Worm (Caenorhabditis elegans): Measurements from ENCODE around the gene K06A4.7.

The K06A4.7 gene

DNA sequence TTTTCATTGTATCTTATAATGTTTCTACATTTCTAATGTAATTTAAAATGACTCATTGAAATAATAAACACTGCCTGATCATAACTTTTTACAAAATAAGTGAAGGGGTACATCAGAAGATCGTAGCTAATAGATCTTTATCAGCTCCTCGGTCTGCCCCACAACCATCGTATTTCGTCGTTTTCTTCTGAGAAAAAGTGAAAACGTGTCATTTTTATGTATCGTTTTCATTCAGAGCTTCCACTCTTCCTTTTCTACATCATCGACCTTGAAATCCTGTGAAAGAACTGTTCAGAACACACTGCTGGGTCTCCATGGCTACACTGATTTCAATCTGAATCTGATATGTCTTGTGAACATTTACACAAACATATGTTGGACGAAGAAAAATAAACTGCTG, 8.0 kb upstream of the K06A4.7 start:
- TF ChIP-seq T07F8.4 (tag; optimal IDR thresholded peaks at IDR 0.05) (no peak), F22D6.2 (tag; optimal IDR thresholded peaks at IDR 0.05) (no peak), atf-7 (tag; optimal IDR thresholded peaks at IDR 0.05) (no peak), ceh-100 (GFP tag; IDR thresholded peaks at IDR 0.05) (no peak), ztf-3 (GFP tag; optimal IDR thresholded peaks at IDR 0.05) (no peak), nhr-80 (tag; optimal IDR thresholded peaks at IDR 0.05) (no peak), F39B2.1 (GFP tag; IDR thresholded peaks at IDR 0.05) (no peak), lin-26 (GFP tag; IDR thresholded peaks at IDR 0.05) (no peak), sdz-38 (tag; optimal IDR thresholded peaks at IDR 0.05) (no peak), hrde-1 (tag; optimal IDR thresholded peaks at IDR 0.05; ENCODE audit: borderline replicate concordance) (no peak), F37B4.10 (GFP tag; IDR thresholded peaks at IDR 0.05) (no peak), snpc-1.1 (tag; optimal IDR thresholded peaks at IDR 0.05; ENCODE audit: insufficient read depth) (no peak), D2030.7 (GFP tag; IDR thresholded peaks at IDR 0.05) (no peak), unc-62 (GFP tag; optimal IDR thresholded peaks at IDR 0.05) (no peak), athp-1 (tag; optimal IDR thresholded peaks at IDR 0.05) (no peak), aptf-3 (GFP tag; IDR thresholded peaks at IDR 0.05) (no peak), C06A6.2 (GFP tag; conservative IDR thresholded peaks at IDR 0.05) (no peak), K12H6.12 (tag; optimal IDR thresholded peaks at IDR 0.05) (no peak), ekl-4 (GFP tag; IDR thresholded peaks at IDR 0.05) (no peak), dpl-1 (GFP tag; optimal IDR thresholded peaks at IDR 0.05) (no peak)

DNA sequence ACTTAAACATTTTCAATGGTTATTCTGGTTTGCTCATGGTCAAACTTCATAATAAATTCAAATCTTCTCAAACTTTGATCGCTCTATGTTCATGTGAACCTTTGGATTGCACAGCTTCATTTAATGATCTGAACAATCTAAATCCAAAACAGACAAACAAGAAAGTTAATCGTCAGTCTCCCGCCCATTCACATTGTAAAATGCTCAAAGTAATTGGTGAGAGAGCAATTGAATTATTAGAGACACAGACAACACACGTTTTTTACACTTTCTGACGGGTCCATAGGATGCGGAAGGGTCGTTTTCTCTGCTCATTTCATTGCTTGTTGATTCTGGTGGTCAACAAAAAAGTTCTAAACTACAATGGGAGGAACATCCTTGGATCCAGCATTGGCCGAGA, 5.5 kb upstream of the K06A4.7 start, which contains the start of gene gsnl-1:
TSS of gene gsnl-1 (plus strand) at position 301 of the 400 bp plus-strand sequence.
- no peak for TF ChIP-seq ztf-25 (GFP tag; IDR thresholded peaks at IDR 0.05)
- no peak for TF ChIP-seq xnd-1 (tag; optimal IDR thresholded peaks at IDR 0.05)
- TF ChIP-seq ccch-3 (GFP tag; optimal IDR thresholded peaks at IDR 0.05) = no peak
- TF ChIP-seq akir-1 (GFP tag; optimal IDR thresholded peaks at IDR 0.05) = no peak
- no peak for TF ChIP-seq Y53G8AR.9 (GFP tag; conservative IDR thresholded peaks at IDR 0.05)
- TF ChIP-seq Y95B8A.8 (GFP tag; IDR thresholded peaks at IDR 0.05) = no peak

DNA sequence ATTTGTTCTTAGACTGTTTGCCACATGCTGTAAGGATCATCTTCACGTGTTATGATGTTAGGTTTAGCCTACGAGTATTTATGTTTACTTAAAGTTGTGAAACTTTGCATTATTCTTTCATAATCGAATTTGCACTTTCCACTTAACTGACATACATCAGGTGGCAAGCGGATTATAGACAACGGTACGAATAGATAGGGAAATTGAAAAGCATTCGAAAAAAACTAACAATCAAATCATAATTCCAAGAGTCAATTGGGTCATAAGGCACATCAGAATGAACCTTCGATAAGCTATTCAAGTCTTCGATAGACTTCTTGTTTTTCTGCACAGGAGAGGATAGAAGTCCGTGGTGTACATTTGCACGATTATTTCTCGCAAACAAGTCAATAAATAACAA, 1.2 kb upstream of the K06A4.7 start:
- TF ChIP-seq nhr-80 (tag; optimal IDR thresholded peaks at IDR 0.05) (peak; percentile 49), F33H1.4 (GFP tag; IDR thresholded peaks at IDR 0.05) (no peak)

DNA sequence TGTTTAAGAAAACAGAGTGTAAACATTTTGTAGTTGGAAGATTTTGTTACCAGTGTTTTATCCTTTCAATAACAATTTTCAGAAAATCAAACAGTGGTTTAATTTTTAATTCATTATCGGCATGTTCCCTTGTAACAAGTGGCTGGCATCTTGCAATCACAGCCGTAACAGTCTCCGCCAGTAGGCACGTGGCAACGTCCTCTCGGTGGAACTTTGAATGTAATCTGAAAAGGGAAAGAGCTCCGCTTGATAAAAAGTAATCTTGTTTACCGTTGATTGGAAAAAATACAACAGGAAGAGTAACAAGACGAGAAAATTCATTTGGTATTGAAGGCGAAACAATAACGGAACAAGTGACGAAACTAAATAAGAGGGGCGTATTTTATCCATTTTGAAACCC, 1.9 kb downstream of the K06A4.7 start, which contains the start of gene K06A4.10:
TSS of gene K06A4.10 (minus strand) at position 390 of the 400 bp plus-strand sequence.
- TF ChIP-seq ztf-22 (GFP tag; optimal IDR thresholded peaks at IDR 0.05) (peak; percentile 9), Y53G8AR.9 (GFP tag; conservative IDR thresholded peaks at IDR 0.05) (0 out of 2 replicates have a peak, but pooled peaks have one; percentile 44), let-526 (GFP tag; IDR thresholded peaks at IDR 0.05) (0 out of 2 replicates have a peak, but pooled peaks have one; percentile 12), nhr-80 (tag; optimal IDR thresholded peaks at IDR 0.05) (peak; percentile 63), snpc-1.1 (tag; optimal IDR thresholded peaks at IDR 0.05; ENCODE audit: insufficient read depth) (no peak), ets-4 (GFP tag; optimal IDR thresholded peaks at IDR 0.05) (peak; percentile 20), ceh-79 (tag; optimal IDR thresholded peaks at IDR 0.05) (no peak), cebp-1 (GFP tag; IDR thresholded peaks at IDR 0.05) (no peak), cebp-1 (tag; optimal IDR thresholded peaks at IDR 0.05) (peak; percentile 26), ceh-100 (GFP tag; IDR thresholded peaks at IDR 0.05) (no peak), hlh-12 (tag; optimal IDR thresholded peaks at IDR 0.05) (no peak), xnd-1 (tag; optimal IDR thresholded peaks at IDR 0.05) (no peak)

All from whole organism, young adult.